Worm (Caenorhabditis elegans): ENCODE data around the gene D2045.8.

D2045.8 gene

DNA sequence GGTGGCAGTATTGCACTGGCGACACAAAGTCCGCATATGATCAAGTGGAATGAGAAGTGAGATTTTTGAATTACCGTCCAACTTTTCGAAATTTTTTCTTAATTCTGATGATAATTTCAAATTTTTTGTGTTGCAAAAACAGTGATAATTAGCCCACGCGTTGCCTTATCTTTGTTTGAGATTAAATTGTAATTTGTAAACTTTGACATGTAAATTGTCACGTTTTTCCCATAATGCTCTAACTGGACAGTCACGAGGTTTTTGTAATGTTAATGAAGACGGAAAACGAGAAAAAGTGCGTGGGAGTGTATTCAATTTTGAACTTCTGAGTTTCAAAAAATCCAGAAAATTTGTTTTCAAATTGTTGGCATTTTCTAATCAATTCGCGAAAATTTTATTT, 591 bp upstream of the D2045.8 start:
- TF ChIP-seq ceh-48 (tag; optimal IDR thresholded peaks at IDR 0.05) (no peak), nhr-11 (tag; optimal IDR thresholded peaks at IDR 0.05) (no peak), fkh-6 (tag; optimal IDR thresholded peaks at IDR 0.05) (no peak), unc-3 (GFP tag; conservative IDR thresholded peaks at IDR 0.05) (no peak), unc-3 (tag; optimal IDR thresholded peaks at IDR 0.05) (no peak), ceh-45 (GFP tag; IDR thresholded peaks at IDR 0.05) (no peak), ceh-22 (tag; optimal IDR thresholded peaks at IDR 0.05) (no peak), pros-1 (tag; optimal IDR thresholded peaks at IDR 0.05) (no peak), hlh-15 (tag; optimal IDR thresholded peaks at IDR 0.05) (no peak), unc-55 (GFP tag; optimal IDR thresholded peaks at IDR 0.05) (no peak), pha-4 (tag; optimal IDR thresholded peaks at IDR 0.05) (no peak), Y22D7AL.16 (tag; optimal IDR thresholded peaks at IDR 0.05) (no peak)

DNA sequence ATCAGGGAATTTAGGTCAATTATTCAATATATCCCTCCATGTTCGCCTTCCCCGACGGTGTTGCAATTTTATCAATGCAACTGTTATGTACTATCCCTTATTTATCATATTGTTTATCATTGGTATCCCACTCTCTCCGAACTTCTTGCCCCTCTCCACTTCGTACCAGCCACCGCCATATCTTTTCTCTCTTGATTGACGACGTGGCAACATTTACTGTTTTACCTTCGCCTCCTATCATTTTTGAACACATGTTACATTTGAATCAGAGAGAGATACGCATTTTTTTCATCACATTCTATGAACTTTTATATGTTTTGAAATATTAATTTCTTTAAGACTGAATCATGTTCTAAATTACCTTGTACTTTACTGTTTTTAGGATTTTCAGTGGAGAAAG, 4.4 kb downstream of the D2045.8 start:
- no peak for TF ChIP-seq tbx-7 (tag; optimal IDR thresholded peaks at IDR 0.05)
- TF ChIP-seq ceh-6 (GFP tag; optimal IDR thresholded peaks at IDR 0.05) = no peak
- no peak for TF ChIP-seq ceh-18 (tag; optimal IDR thresholded peaks at IDR 0.05)
- no peak for TF ChIP-seq zip-5 (tag; optimal IDR thresholded peaks at IDR 0.05)
- no peak for TF ChIP-seq mec-3 (tag; optimal IDR thresholded peaks at IDR 0.05; ENCODE audit: borderline replicate concordance)
- TF ChIP-seq ceh-19 (GFP tag; optimal IDR thresholded peaks at IDR 0.05) = no peak
- no peak for TF ChIP-seq unc-55 (GFP tag; optimal IDR thresholded peaks at IDR 0.05)
- no peak for TF ChIP-seq odd-2 (tag; optimal IDR thresholded peaks at IDR 0.05)
- TF ChIP-seq ttx-3 (tag; optimal IDR thresholded peaks at IDR 0.05) = no peak
- no peak for TF ChIP-seq pax-1 (tag; optimal IDR thresholded peaks at IDR 0.05)
- TF ChIP-seq elt-4 (tag; optimal IDR thresholded peaks at IDR 0.05) = no peak
- no peak for TF ChIP-seq che-1 (tag; optimal IDR thresholded peaks at IDR 0.05)
- no peak for TF ChIP-seq T23F11.4 (GFP tag; optimal IDR thresholded peaks at IDR 0.05)
- no peak for TF ChIP-seq ceh-48 (tag; optimal IDR thresholded peaks at IDR 0.05)
- TF ChIP-seq dmd-4 (tag; optimal IDR thresholded peaks at IDR 0.05; ENCODE audit: borderline replicate concordance) = no peak
- no peak for TF ChIP-seq pros-1 (tag; optimal IDR thresholded peaks at IDR 0.05)
- no peak for TF ChIP-seq sox-4 (tag; optimal IDR thresholded peaks at IDR 0.05)

DNA sequence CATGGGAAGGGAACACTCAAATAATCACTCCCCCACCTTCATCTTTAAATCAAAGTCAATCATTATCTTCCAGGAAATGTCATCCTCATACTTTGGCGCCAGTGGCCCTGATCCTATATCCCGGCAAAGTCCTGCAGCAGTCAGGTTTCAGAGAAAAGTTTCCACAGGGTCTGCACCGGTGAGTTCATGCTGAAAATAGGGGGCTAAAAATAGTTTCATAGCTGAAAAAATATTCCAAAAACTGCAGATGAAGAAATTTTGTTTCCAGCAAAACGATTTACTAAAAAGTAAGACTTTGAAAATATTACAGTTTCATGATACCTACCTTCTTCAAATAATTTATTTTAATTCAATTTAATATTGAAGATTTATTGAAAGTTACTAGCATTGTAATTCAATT, 6.0 kb downstream of the D2045.8 start, which contains the start of gene ptr-25:
Gene ptr-25, plus strand, starts transcription at position 73 of the 400 bp plus-strand sequence.
- TF ChIP-seq elt-2 (tag; optimal IDR thresholded peaks at IDR 0.05) (no peak), gmeb-2 (tag; optimal IDR thresholded peaks at IDR 0.05) (no peak), C38D4.7 (GFP tag; optimal IDR thresholded peaks at IDR 0.05) (no peak), nfya-1 (tag; optimal IDR thresholded peaks at IDR 0.05) (no peak), ref-2 (tag; optimal IDR thresholded peaks at IDR 0.05) (no peak), ceh-9 (tag; optimal IDR thresholded peaks at IDR 0.05) (no peak), elt-4 (tag; optimal IDR thresholded peaks at IDR 0.05) (no peak), lin-11 (tag; optimal IDR thresholded peaks at IDR 0.05) (no peak), mec-3 (tag; optimal IDR thresholded peaks at IDR 0.05; ENCODE audit: borderline replicate concordance) (no peak), ceh-6 (GFP tag; optimal IDR thresholded peaks at IDR 0.05) (no peak)

DNA sequence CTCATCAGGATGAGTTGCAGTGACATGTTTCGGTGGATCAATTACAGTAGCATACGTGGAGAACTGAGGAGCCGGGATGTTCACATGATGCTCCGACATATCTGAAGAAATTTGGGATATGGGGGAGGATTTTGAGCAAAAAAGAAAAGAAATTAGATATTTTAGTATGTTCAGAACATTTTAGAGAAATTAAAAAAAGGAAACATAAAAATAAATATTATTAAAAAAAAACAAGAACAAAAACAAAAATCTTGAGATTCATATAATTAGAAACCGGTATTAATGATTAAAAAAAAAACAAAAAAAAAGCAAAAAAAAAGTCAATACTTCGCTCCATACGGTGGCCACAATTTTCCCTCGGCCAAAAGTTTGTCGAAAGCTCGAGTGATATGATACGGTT, 21.7 kb downstream of the D2045.8 start, which contains the start of gene rab-33:
Gene rab-33, minus strand, starts transcription at position 101 of the 400 bp plus-strand sequence.
- TF ChIP-seq lin-11 (tag; optimal IDR thresholded peaks at IDR 0.05) = no peak
- TF ChIP-seq ceh-24 (tag; optimal IDR thresholded peaks at IDR 0.05) = no peak
- no peak for TF ChIP-seq fkh-6 (tag; optimal IDR thresholded peaks at IDR 0.05)

DNA sequence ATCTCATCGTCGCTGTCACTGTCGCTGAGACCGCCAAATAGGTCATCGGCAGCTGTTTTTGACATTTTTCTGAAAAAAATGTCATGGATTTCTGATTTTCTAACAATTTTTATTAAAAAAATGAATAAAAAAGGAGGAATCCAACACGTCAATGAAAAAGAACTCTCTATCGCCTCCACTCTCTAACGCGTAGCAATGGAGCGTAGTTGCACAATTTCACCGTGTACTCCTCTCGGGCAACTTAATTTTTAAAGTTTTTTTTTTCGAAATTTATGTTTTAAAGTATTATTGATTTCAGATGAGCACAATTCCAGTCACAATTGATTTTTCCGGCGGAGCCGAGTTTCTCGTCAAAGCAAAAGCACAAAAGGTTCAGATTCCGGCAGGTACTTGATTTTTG, 23.1 kb downstream of the D2045.8 start, which contains the start of the genes taf-11.3 and urm-1:
Gene taf-11.3, minus strand, starts transcription at position 69 of the 400 bp plus-strand sequence.
Gene urm-1, plus strand, starts transcription at position 299 of the 400 bp plus-strand sequence.
- TF ChIP-seq ceh-31 (tag; optimal IDR thresholded peaks at IDR 0.05) = peak; percentile 28
- TF ChIP-seq unc-42 (tag; optimal IDR thresholded peaks at IDR 0.05) = peak; percentile 35
- no peak for TF ChIP-seq fkh-10 (GFP tag; optimal IDR thresholded peaks at IDR 0.05)
- no peak for TF ChIP-seq npax-4 (tag; optimal IDR thresholded peaks at IDR 0.05)
- no peak for TF ChIP-seq sdc-2 (tag; optimal IDR thresholded peaks at IDR 0.05)
- peak; percentile 56 for TF ChIP-seq nfya-1 (tag; optimal IDR thresholded peaks at IDR 0.05)
- no peak for TF ChIP-seq dve-1 (tag; optimal IDR thresholded peaks at IDR 0.05)
- peak; percentile 41 for TF ChIP-seq pax-1 (tag; optimal IDR thresholded peaks at IDR 0.05)
